Fruit fly (Drosophila melanogaster) whole organism, embryonic: Measurements from ENCODE around the gene HDAC6.

Experiments used
- CG11247 ChIP-seq: fragments of 200-800 bp; sonication (Bioruptor generic); IDR thresholded peaks from 2 replicates; pipeline ENCODE4 v1.3.6; 2022; ENCODE audit warnings: missing biosample characterization, missing genetic modification characterization
- CG11723 ChIP-seq: fragments of 200-800 bp; sonication (Bioruptor generic); optimal IDR thresholded peaks from 2 replicates; lab custom pipeline; 2017; ENCODE audit warnings: missing biosample characterization, mild to moderate bottlenecking, missing genetic modification characterization
- CG1603 ChIP-seq: fragments of 200-800 bp; sonication (Bioruptor generic); optimal IDR thresholded peaks from 2 replicates; lab custom pipeline; 2019; ENCODE audit warnings: missing biosample characterization, mild to moderate bottlenecking, missing genetic modification characterization, moderate library complexity
- CG16779 ChIP-seq: fragments of 200-800 bp; sonication (Bioruptor generic); IDR thresholded peaks from 2 replicates; pipeline ENCODE4 v1.3.6; 2022; ENCODE audit warnings: missing biosample characterization, missing genetic modification characterization
- CG17385 ChIP-seq: fragments of 200-800 bp; sonication (Bioruptor generic); optimal IDR thresholded peaks from 3 replicates; lab custom pipeline; 2018; ENCODE audit warnings: missing biosample characterization, mild to moderate bottlenecking, missing genetic modification characterization
- CG17912 ChIP-seq: fragments of 200-800 bp; sonication (Bioruptor generic); optimal IDR thresholded peaks from 2 replicates; lab custom pipeline; 2018; ENCODE audit warnings: missing biosample characterization, mild to moderate bottlenecking, missing genetic modification characterization
- CG18599 ChIP-seq: fragments of 200-800 bp; sonication (Bioruptor generic); optimal IDR thresholded peaks from 3 replicates; lab custom pipeline; 2017; ENCODE audit warnings: missing biosample characterization, missing genetic modification characterization, mild to moderate bottlenecking, moderate library complexity, missing genetic modification reagents
- CG2116 ChIP-seq: fragments of 200-800 bp; sonication (Bioruptor generic); optimal IDR thresholded peaks from 3 replicates; lab custom pipeline; 2018; ENCODE audit warnings: missing biosample characterization, mild to moderate bottlenecking, missing genetic modification characterization
- CG2889 ChIP-seq: fragments of 200-800 bp; sonication (Bioruptor generic); IDR thresholded peaks from 3 replicates; pipeline ENCODE4 v1.3.6; 2022; ENCODE audit warnings: missing biosample characterization, missing genetic modification characterization
- CG3065 ChIP-seq: fragments of 200-800 bp; sonication (Bioruptor generic); optimal IDR thresholded peaks from 2 replicates; lab custom pipeline; 2016; ENCODE audit warnings: missing biosample characterization, missing genetic modification characterization
- CG31365 ChIP-seq: fragments of 200-800 bp; sonication (Bioruptor generic); optimal IDR thresholded peaks from 2 replicates; lab custom pipeline; 2018; ENCODE audit warnings: missing biosample characterization, mild to moderate bottlenecking, missing genetic modification characterization
- CG33213 ChIP-seq: fragments of 200-800 bp; sonication (Bioruptor generic); optimal IDR thresholded peaks from 3 replicates; lab custom pipeline; 2016; ENCODE audit warnings: missing biosample characterization, missing genetic modification characterization
- CG4424 ChIP-seq: fragments of 200-800 bp; sonication (Bioruptor generic); optimal IDR thresholded peaks from 3 replicates; lab custom pipeline; 2016; ENCODE audit warnings: missing biosample characterization, missing genetic modification characterization
- CG6689 ChIP-seq: fragments of 200-800 bp; sonication (Bioruptor generic); IDR thresholded peaks from 2 replicates; pipeline ENCODE4 v1.3.6; 2022; ENCODE audit warnings: missing biosample characterization, missing genetic modification characterization
- CG6813 ChIP-seq: fragments of 200-800 bp; sonication (Bioruptor generic); optimal IDR thresholded peaks from 2 replicates; lab custom pipeline; 2017; ENCODE audit warnings: missing biosample characterization, missing genetic modification characterization, mild to moderate bottlenecking, moderate library complexity, missing genetic modification reagents
- CG7786 ChIP-seq: fragments of 200-800 bp; sonication (Bioruptor generic); optimal IDR thresholded peaks from 2 replicates; lab custom pipeline; 2016; ENCODE audit warnings: missing biosample characterization, missing genetic modification characterization
- CG9215 ChIP-seq: fragments of 200-800 bp; sonication (Bioruptor generic); IDR thresholded peaks from 2 replicates; pipeline ENCODE4 v1.3.6; 2022; ENCODE audit warnings: missing biosample characterization, missing genetic modification characterization
- CG9437 ChIP-seq: fragments of 200-800 bp; sonication (Bioruptor generic); optimal IDR thresholded peaks from 2 replicates; lab custom pipeline; 2018; ENCODE audit warnings: missing biosample characterization, mild to moderate bottlenecking, missing genetic modification characterization
- CG9797 ChIP-seq: fragments of 200-800 bp; sonication (Bioruptor generic); optimal IDR thresholded peaks from 3 replicates; lab custom pipeline; 2018; ENCODE audit warnings: missing biosample characterization, mild to moderate bottlenecking, missing genetic modification characterization
- Camta ChIP-seq: fragments of 200-800 bp; sonication (Bioruptor generic); optimal IDR thresholded peaks from 2 replicates; lab custom pipeline; 2016; ENCODE audit warnings: missing biosample characterization, missing genetic modification characterization
- Dek ChIP-seq: fragments of 200-800 bp; sonication (Bioruptor generic); optimal IDR thresholded peaks from 3 replicates; lab custom pipeline; 2019; ENCODE audit warnings: missing biosample characterization, mild to moderate bottlenecking, missing genetic modification characterization, moderate library complexity
- Doc2 ChIP-seq: fragments of 200-800 bp; sonication (Bioruptor generic); IDR thresholded peaks from 2 replicates; pipeline ENCODE4 v1.3.6; 2022; ENCODE audit warnings: missing biosample characterization, missing genetic modification characterization
- Doc3 ChIP-seq: fragments of 200-800 bp; sonication (Bioruptor generic); IDR thresholded peaks from 3 replicates; pipeline ENCODE4 v1.3.6; 2022; ENCODE audit warnings: missing biosample characterization, missing genetic modification characterization; ENCODE audit not compliant: partially characterized antibody
- Dp ChIP-seq: fragments of 200-800 bp; sonication (Bioruptor generic); optimal IDR thresholded peaks from 2 replicates; lab custom pipeline; 2018; ENCODE audit warnings: missing biosample characterization, mild to moderate bottlenecking, missing genetic modification characterization, moderate library complexity
- Drgx ChIP-seq: fragments of 200-800 bp; sonication (Bioruptor generic); IDR thresholded peaks from 2 replicates; pipeline ENCODE4 v1.3.6; 2022; ENCODE audit warnings: missing biosample characterization, missing genetic modification characterization
- Fer1 ChIP-seq: fragments of 200-800 bp; sonication (Bioruptor generic); optimal IDR thresholded peaks from 2 replicates; lab custom pipeline; 2017; ENCODE audit warnings: missing biosample characterization, mild to moderate bottlenecking, missing genetic modification characterization
- Gug ChIP-seq: fragments of 200-800 bp; sonication (Bioruptor generic); IDR thresholded peaks from 4 replicates; pipeline ENCODE4 v1.3.6; 2022; ENCODE audit warnings: missing biosample characterization, missing genetic modification characterization
- HHEX ChIP-seq: fragments of 200-800 bp; sonication (Bioruptor generic); optimal IDR thresholded peaks from 3 replicates; lab custom pipeline; 2017; ENCODE audit warnings: missing biosample characterization, mild to moderate bottlenecking, missing genetic modification characterization, missing genetic modification reagents
- MBD-R2 ChIP-seq: fragments of 200-800 bp; sonication (Bioruptor generic); IDR thresholded peaks from 2 replicates; pipeline ENCODE4 v1.3.6; 2022; ENCODE audit warnings: missing biosample characterization, missing genetic modification characterization
- Myb ChIP-seq: fragments of 200-800 bp; sonication (Bioruptor generic); optimal IDR thresholded peaks from 2 replicates; lab custom pipeline; 2016; ENCODE audit warnings: missing biosample characterization, missing genetic modification characterization
- Oli ChIP-seq: fragments of 200-800 bp; sonication (Bioruptor generic); optimal IDR thresholded peaks from 2 replicates; lab custom pipeline; 2018; ENCODE audit warnings: missing biosample characterization, mild to moderate bottlenecking, missing genetic modification characterization, moderate library complexity
- PHDP ChIP-seq: fragments of 200-800 bp; sonication (Bioruptor generic); optimal IDR thresholded peaks from 3 replicates; lab custom pipeline; 2018; ENCODE audit warnings: missing biosample characterization, mild to moderate bottlenecking, missing genetic modification characterization, moderate library complexity
- Scr ChIP-seq: fragments of 200-800 bp; sonication (Bioruptor generic); IDR thresholded peaks from 2 replicates; pipeline ENCODE4 v1.3.6; 2022; ENCODE audit warnings: missing biosample characterization, missing genetic modification characterization; ENCODE audit not compliant: partially characterized antibody
- Sox102F ChIP-seq: fragments of 200-800 bp; sonication (Bioruptor generic); optimal IDR thresholded peaks from 2 replicates; lab custom pipeline; 2018; ENCODE audit warnings: missing biosample characterization, mild to moderate bottlenecking, missing genetic modification characterization, moderate library complexity
- bbx ChIP-seq: fragments of 200-800 bp; sonication (Bioruptor generic); IDR thresholded peaks from 2 replicates; pipeline ENCODE4 v1.3.6; 2022; ENCODE audit warnings: missing biosample characterization, missing genetic modification characterization; ENCODE audit not compliant: partially characterized antibody
- ci ChIP-seq: fragments of 200-800 bp; sonication (Bioruptor generic); IDR thresholded peaks from 3 replicates; pipeline ENCODE4 v1.3.6; 2022; ENCODE audit warnings: missing biosample characterization, missing genetic modification characterization
- dimm ChIP-seq: fragments of 200-800 bp; sonication (Bioruptor generic); IDR thresholded peaks from 2 replicates; pipeline ENCODE4 v1.3.6; 2022; ENCODE audit warnings: missing biosample characterization, missing genetic modification characterization
- eve ChIP-seq, 2 experiments: fragments of >200 bp; optimal IDR thresholded peaks; 2 replicates each; lab custom pipeline; 2017; ENCODE audit warnings: missing biosample characterization in 2 of 2, missing genetic modification characterization in 2 of 2
- gfzf ChIP-seq: fragments of 200-800 bp; sonication (Bioruptor generic); optimal IDR thresholded peaks from 2 replicates; lab custom pipeline; 2016; ENCODE audit warnings: missing biosample characterization, mild to moderate bottlenecking, missing genetic modification characterization, moderate library complexity
- jing ChIP-seq: fragments of 200-800 bp; sonication (Bioruptor generic); optimal IDR thresholded peaks from 2 replicates; lab custom pipeline; 2018; ENCODE audit warnings: missing biosample characterization, mild to moderate bottlenecking, missing genetic modification characterization
- odd ChIP-seq: fragments of 200-800 bp; sonication (Bioruptor generic); optimal IDR thresholded peaks from 2 replicates; lab custom pipeline; 2017; ENCODE audit warnings: missing biosample characterization, mild to moderate bottlenecking, missing genetic modification characterization
- p53 ChIP-seq: fragments of 200-800 bp; sonication (Bioruptor generic); optimal IDR thresholded peaks from 2 replicates; lab custom pipeline; 2016; ENCODE audit warnings: missing biosample characterization, missing genetic modification characterization
- repo ChIP-seq: fragments of 200-800 bp; sonication (Bioruptor generic); optimal IDR thresholded peaks from 2 replicates; lab custom pipeline; 2016; ENCODE audit warnings: missing biosample characterization, missing genetic modification characterization
- sd ChIP-seq: fragments of 200-800 bp; sonication (Bioruptor generic); optimal IDR thresholded peaks from 3 replicates; lab custom pipeline; 2018; ENCODE audit warnings: missing biosample characterization, mild to moderate bottlenecking, missing genetic modification characterization, moderate library complexity
- sr ChIP-seq: fragments of 200-800 bp; sonication (Bioruptor generic); IDR thresholded peaks from 3 replicates; pipeline ENCODE4 v1.3.6; 2022; ENCODE audit warnings: missing biosample characterization, missing genetic modification characterization
- tll ChIP-seq, 2 experiments: fragments of 200-800 bp in 1 of 2; fragments of >200 bp in 1 of 2; sonication (Bioruptor generic) in 1 of 2; optimal IDR thresholded peaks; 2 replicates each; lab custom pipeline; 2017 to 2019; ENCODE audit warnings: missing biosample characterization in 2 of 2, missing genetic modification characterization in 2 of 2, mild to moderate bottlenecking in 1 of 2, moderate library complexity in 1 of 2
- vfl ChIP-seq: fragments of 200-800 bp; sonication (Bioruptor generic); optimal IDR thresholded peaks from 2 replicates; lab custom pipeline; 2016; ENCODE audit warnings: missing biosample characterization, missing genetic modification characterization
- wdn ChIP-seq: fragments of 200-800 bp; sonication (Bioruptor generic); IDR thresholded peaks from 2 replicates; pipeline ENCODE4 v1.3.6; 2022; ENCODE audit warnings: missing biosample characterization, missing genetic modification characterization
- zf30C ChIP-seq: fragments of 200-800 bp; sonication (Bioruptor generic); optimal IDR thresholded peaks from 3 replicates; lab custom pipeline; 2018; ENCODE audit warnings: missing biosample characterization, mild to moderate bottlenecking, missing genetic modification characterization
- zfh2 ChIP-seq: fragments of 200-800 bp; sonication (Bioruptor generic); optimal IDR thresholded peaks from 2 replicates; lab custom pipeline; 2016; ENCODE audit warnings: missing biosample characterization, missing genetic modification characterization

The HDAC6 gene

DNA sequence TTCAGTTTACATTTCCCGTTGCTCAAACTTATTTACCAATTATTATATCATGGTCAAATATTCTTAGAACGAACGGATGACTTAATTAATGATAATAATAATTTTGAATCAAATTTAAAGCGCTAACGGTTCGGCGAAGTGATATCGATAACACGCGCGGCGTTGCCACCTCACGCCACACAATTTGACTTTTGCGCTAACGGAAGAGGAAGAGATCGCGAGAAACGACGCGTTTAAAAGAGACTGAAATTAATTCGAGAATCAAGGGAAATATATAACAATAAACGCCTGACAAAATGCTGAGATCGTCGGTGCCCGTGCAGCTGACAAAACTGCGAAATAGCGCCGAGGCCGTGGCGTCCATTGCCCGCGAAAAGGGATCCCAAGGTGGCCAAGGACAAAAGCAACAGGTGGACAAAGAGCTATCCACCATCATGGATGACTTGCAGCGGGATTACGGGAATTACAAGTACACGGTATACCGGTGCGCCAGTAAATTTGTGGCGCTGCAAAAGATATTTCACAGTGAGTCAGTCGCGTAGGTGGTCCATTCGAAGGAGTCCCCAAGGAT lies 4.9 kb upstream of the HDAC6 start, which contains the start of gene dah (continued):
- TF ChIP-seq Myb (GFP tag; lab: Kevin White, UChicago), result peak; percentile 95
- no peak for TF ChIP-seq p53
- TF ChIP-seq Doc2, result no peak
- TF ChIP-seq tll (GFP tag; optimal IDR thresholded peaks at IDR 0.05; lab: Kevin White, UChicago), result peak in 1 of 2 experiments; percentile 98
- no peak for TF ChIP-seq CG17912
- no peak for TF ChIP-seq CG9437 (GFP tag; lab: Kevin White, UChicago)
- TF ChIP-seq Scr (GFP tag; lab: Robert Waterston, UW), result 0 out of 2 replicates have a peak, but pooled peaks have one; percentile 18
- no peak for TF ChIP-seq repo
- no peak for TF ChIP-seq jing
- peak; percentile 48 for TF ChIP-seq CG2116 (GFP tag; lab: Kevin White, UChicago)
- no peak for TF ChIP-seq CG33213
- TF ChIP-seq HHEX (GFP tag; lab: Kevin White, UChicago), result no peak
- no peak for TF ChIP-seq CG6689 (GFP tag; lab: Robert Waterston, UW)
- TF ChIP-seq PHDP (tag; lab: Kevin White, UChicago), result no peak
- no peak for TF ChIP-seq CG16779 (GFP tag; lab: Robert Waterston, UW)
- TF ChIP-seq vfl, result no peak
- TF ChIP-seq wdn (GFP tag; lab: Robert Waterston, UW), result no peak
- no peak for TF ChIP-seq zf30C (GFP tag; lab: Kevin White, UChicago)
- TF ChIP-seq odd (GFP tag; lab: Kevin White, UChicago), result no peak
- no peak for TF ChIP-seq Drgx (GFP tag; lab: Robert Waterston, UW)
- TF ChIP-seq CG3065 (GFP tag; lab: Kevin White, UChicago), result no peak
- peak; percentile 23; the same call in 1 of the 3 replicates for TF ChIP-seq Doc3
- TF ChIP-seq CG11723 (GFP tag; lab: Kevin White, UChicago), result no peak
- no peak for TF ChIP-seq Sox102F (GFP tag; lab: Kevin White, UChicago)
- TF ChIP-seq CG9215, result no peak
- no peak for TF ChIP-seq sr
- TF ChIP-seq CG6813, result no peak
- no peak for TF ChIP-seq dimm (GFP tag; lab: Robert Waterston, UW)
- no peak for TF ChIP-seq Gug (GFP tag; lab: Robert Waterston, UW)
- TF ChIP-seq CG1603, result peak; percentile 46
- TF ChIP-seq CG4424 (GFP tag; lab: Kevin White, UChicago), result no peak
- no peak for TF ChIP-seq zfh2 (GFP tag; lab: Kevin White, UChicago)
- no peak for TF ChIP-seq Camta (GFP tag; lab: Kevin White, UChicago)
- TF ChIP-seq CG11247, result no peak
- peak; percentile 31 for TF ChIP-seq gfzf (GFP tag; lab: Kevin White, UChicago)
- TF ChIP-seq Dek, result no peak
- TF ChIP-seq CG17385 (GFP tag; lab: Kevin White, UChicago), result peak; percentile 95
- TF ChIP-seq ci, result no peak
- no peak for TF ChIP-seq CG2889 (GFP tag; lab: Robert Waterston, UW)
- no peak for TF ChIP-seq CG18599 (GFP tag; lab: Kevin White, UChicago)
- no peak for TF ChIP-seq sd (tag; lab: Kevin White, UChicago)
- TF ChIP-seq CG9797 (GFP tag; lab: Kevin White, UChicago), result peak; percentile 23
- TF ChIP-seq CG31365, result no peak
- no peak for TF ChIP-seq CG7786 (GFP tag; lab: Kevin White, UChicago)
- TF ChIP-seq Oli (tag; lab: Kevin White, UChicago), result no peak
- TF ChIP-seq bbx (GFP tag; lab: Robert Waterston, UW), result peak; percentile 44
- TF ChIP-seq Fer1 (GFP tag; lab: Kevin White, UChicago), result no peak
- TF ChIP-seq Dp (GFP tag; lab: Kevin White, UChicago), result peak; percentile 84
- TF ChIP-seq MBD-R2 (GFP tag; lab: Robert Waterston, UW), result peak; percentile 53
- TF ChIP-seq eve (GFP tag; optimal IDR thresholded peaks at IDR 0.05; lab: Kevin White, UChicago), result no peak
